Fruit fly (Drosophila melanogaster) whole organism, embryonic: Measurements from ENCODE around the gene CG13077.

Experiments
- BEAF-32 ChIP-seq: fragments of 200-800 bp; sonication (Bioruptor generic); optimal IDR thresholded peaks from 3 replicates; lab custom pipeline; 2017; ENCODE audit warnings: missing biosample characterization, missing genetic modification characterization, mild to moderate bottlenecking, moderate library complexity, missing genetic modification reagents
- Bdp1 ChIP-seq: fragments of 200-800 bp; sonication (Bioruptor generic); optimal IDR thresholded peaks from 3 replicates; lab custom pipeline; 2016; ENCODE audit warnings: missing biosample characterization, missing genetic modification characterization
- CG11560 ChIP-seq: fragments of 200-800 bp; sonication (Bioruptor generic); IDR thresholded peaks from 3 replicates; pipeline ENCODE4 v1.3.6; 2022; ENCODE audit warnings: missing biosample characterization, missing genetic modification characterization
- CG14965 ChIP-seq: fragments of 200-800 bp; sonication (Bioruptor generic); optimal IDR thresholded peaks from 2 replicates; lab custom pipeline; 2016; ENCODE audit warnings: missing biosample characterization, missing genetic modification characterization, borderline replicate concordance
- CG15479 ChIP-seq: fragments of 200-800 bp; sonication (Bioruptor generic); optimal IDR thresholded peaks from 3 replicates; lab custom pipeline; 2019; ENCODE audit warnings: missing biosample characterization, mild to moderate bottlenecking, missing genetic modification characterization, moderate library complexity
- CG15514 ChIP-seq: fragments of 200-800 bp; sonication (Bioruptor generic); optimal IDR thresholded peaks from 3 replicates; lab custom pipeline; 2017; ENCODE audit warnings: missing biosample characterization, missing genetic modification characterization, mild to moderate bottlenecking, moderate library complexity, missing genetic modification reagents
- CG1602 ChIP-seq: fragments of 200-800 bp; sonication (Bioruptor generic); optimal IDR thresholded peaks from 3 replicates; lab custom pipeline; 2016; ENCODE audit warnings: missing biosample characterization, missing genetic modification characterization
- CG16863 ChIP-seq: fragments of 200-800 bp; sonication (Bioruptor generic); optimal IDR thresholded peaks from 3 replicates; lab custom pipeline; 2016; ENCODE audit warnings: missing biosample characterization, missing genetic modification characterization
- CG17361 ChIP-seq: fragments of 200-800 bp; sonication (Bioruptor generic); IDR thresholded peaks from 3 replicates; pipeline ENCODE4 v1.3.6; 2022; ENCODE audit warnings: missing biosample characterization, missing genetic modification characterization
- CG1832 ChIP-seq: fragments of 200-800 bp; sonication (Bioruptor generic); optimal IDR thresholded peaks from 2 replicates; lab custom pipeline; 2017; ENCODE audit warnings: missing biosample characterization, mild to moderate bottlenecking, missing genetic modification characterization, inconsistent platforms
- CG18764 ChIP-seq: fragments of 200-800 bp; sonication (Bioruptor generic); optimal IDR thresholded peaks from 3 replicates; lab custom pipeline; 2016; ENCODE audit warnings: missing biosample characterization, missing genetic modification characterization
- CG2199 ChIP-seq: fragments of 200-800 bp; sonication (Bioruptor generic); IDR thresholded peaks from 3 replicates; pipeline ENCODE4 v1.3.6; 2022; ENCODE audit warnings: missing biosample characterization, missing genetic modification characterization
- CG2875 ChIP-seq: fragments of 200-800 bp; sonication (Bioruptor generic); optimal IDR thresholded peaks from 2 replicates; lab custom pipeline; 2017; ENCODE audit warnings: missing biosample characterization, mild to moderate bottlenecking, missing genetic modification characterization, missing genetic modification reagents
- CG32532 ChIP-seq: fragments of 200-800 bp; sonication (Bioruptor generic); IDR thresholded peaks from 2 replicates; pipeline ENCODE4 v1.3.6; 2022; ENCODE audit warnings: missing biosample characterization, missing genetic modification characterization
- CG3838 ChIP-seq: fragments of 200-800 bp; sonication (Bioruptor generic); optimal IDR thresholded peaks from 3 replicates; lab custom pipeline; 2016; ENCODE audit warnings: missing biosample characterization, missing genetic modification characterization
- CG4730 ChIP-seq: fragments of 200-800 bp; sonication (Bioruptor generic); IDR thresholded peaks from 2 replicates; pipeline ENCODE4 v1.3.6; 2022; ENCODE audit warnings: missing biosample characterization, missing genetic modification characterization
- CG7786 ChIP-seq: fragments of 200-800 bp; sonication (Bioruptor generic); optimal IDR thresholded peaks from 2 replicates; lab custom pipeline; 2016; ENCODE audit warnings: missing biosample characterization, missing genetic modification characterization
- CrebB ChIP-seq: fragments of 200-800 bp; sonication (Bioruptor generic); optimal IDR thresholded peaks from 3 replicates; lab custom pipeline; 2018; ENCODE audit warnings: missing biosample characterization, mild to moderate bottlenecking, missing genetic modification characterization
- D19A ChIP-seq: fragments of 200-800 bp; optimal IDR thresholded peaks from 3 replicates; lab custom pipeline; 2019; ENCODE audit warnings: missing biosample characterization, mild to moderate bottlenecking, missing genetic modification characterization, moderate library complexity
- Dip3 ChIP-seq: fragments of 200-800 bp; sonication (Bioruptor generic); optimal IDR thresholded peaks from 3 replicates; lab custom pipeline; 2016; ENCODE audit warnings: missing biosample characterization, missing genetic modification characterization
- Hsf ChIP-seq: fragments of 200-800 bp; sonication (Bioruptor generic); optimal IDR thresholded peaks from 3 replicates; lab custom pipeline; 2016; ENCODE audit warnings: missing biosample characterization, missing genetic modification characterization
- Nf-YA ChIP-seq: fragments of 200-800 bp; sonication (Bioruptor generic); IDR thresholded peaks from 2 replicates; pipeline ENCODE4 v1.3.6; 2022; ENCODE audit warnings: missing biosample characterization, missing genetic modification characterization
- Optix ChIP-seq: fragments of 200-800 bp; sonication (Bioruptor generic); IDR thresholded peaks from 3 replicates; pipeline ENCODE4 v1.3.6; 2022; ENCODE audit warnings: missing biosample characterization, missing genetic modification characterization
- Pdp1 ChIP-seq, 2 experiments: fragments of 200-800 bp; sonication (Bioruptor generic); optimal IDR thresholded peaks; 3 replicates each; lab custom pipeline; 2016; ENCODE audit warnings: missing biosample characterization in 2 of 2, missing genetic modification characterization in 2 of 2, mild to moderate bottlenecking in 1 of 2, moderate library complexity in 1 of 2
- Sox102F ChIP-seq: fragments of 200-800 bp; sonication (Bioruptor generic); optimal IDR thresholded peaks from 2 replicates; lab custom pipeline; 2018; ENCODE audit warnings: missing biosample characterization, mild to moderate bottlenecking, missing genetic modification characterization, moderate library complexity
- Spps ChIP-seq: fragments of 200-800 bp; sonication (Bioruptor generic); optimal IDR thresholded peaks from 2 replicates; lab custom pipeline; 2018; ENCODE audit warnings: missing biosample characterization, mild to moderate bottlenecking, missing genetic modification characterization
- Taf1 ChIP-seq: fragments of 200-800 bp; sonication (Bioruptor generic); IDR thresholded peaks from 2 replicates; pipeline ENCODE4 v1.3.6; 2022; ENCODE audit warnings: missing biosample characterization, missing genetic modification characterization
- ase ChIP-seq: fragments of 200-800 bp; sonication (Bioruptor generic); IDR thresholded peaks from 3 replicates; pipeline ENCODE4 v1.3.6; 2022; ENCODE audit warnings: missing biosample characterization, missing genetic modification characterization
- chm ChIP-seq: fragments of 200-800 bp; sonication (Bioruptor generic); IDR thresholded peaks from 2 replicates; pipeline ENCODE4 v1.3.6; 2022; ENCODE audit warnings: missing biosample characterization, missing genetic modification characterization
- chn ChIP-seq: fragments of 200-800 bp; sonication (Bioruptor generic); optimal IDR thresholded peaks from 2 replicates; lab custom pipeline; 2016; ENCODE audit warnings: missing biosample characterization, missing genetic modification characterization
- dati ChIP-seq: fragments of 200-800 bp; sonication (Bioruptor generic); IDR thresholded peaks from 2 replicates; pipeline ENCODE4 v1.3.6; 2022; ENCODE audit warnings: missing biosample characterization, missing genetic modification characterization
- dysf ChIP-seq: fragments of 200-800 bp; sonication (Bioruptor generic); IDR thresholded peaks from 3 replicates; pipeline ENCODE4 v1.3.6; 2022; ENCODE audit warnings: missing biosample characterization, missing genetic modification characterization
- grau ChIP-seq: fragments of 200-800 bp; optimal IDR thresholded peaks from 3 replicates; lab custom pipeline; 2019; ENCODE audit warnings: missing biosample characterization, mild to moderate bottlenecking, missing genetic modification characterization, moderate library complexity
- hbn ChIP-seq: fragments of 200-800 bp; sonication (Bioruptor generic); IDR thresholded peaks from 2 replicates; pipeline ENCODE4 v1.3.6; 2022; ENCODE audit warnings: missing biosample characterization, missing genetic modification characterization; ENCODE audit not compliant: partially characterized antibody
- ken ChIP-seq: fragments of 200-800 bp; sonication (Bioruptor generic); IDR thresholded peaks from 3 replicates; pipeline ENCODE4 v1.3.6; 2022; ENCODE audit warnings: missing biosample characterization, missing genetic modification characterization
- lab ChIP-seq: fragments of 200-800 bp; sonication (Bioruptor generic); optimal IDR thresholded peaks from 3 replicates; lab custom pipeline; 2017; ENCODE audit warnings: missing biosample characterization, missing genetic modification characterization, mild to moderate bottlenecking, moderate library complexity, missing genetic modification reagents
- lola ChIP-seq, 3 experiments: fragments of >200 bp in 2 of 3; fragments of 200-800 bp in 1 of 3; sonication (Bioruptor generic) in 1 of 3; optimal IDR thresholded peaks; 2 replicates each; lab custom pipeline; 2017 to 2019; ENCODE audit warnings: missing biosample characterization in 3 of 3, missing genetic modification characterization in 3 of 3, mild to moderate bottlenecking in 1 of 3, moderate library complexity in 1 of 3
- luna ChIP-seq: fragments of 200-800 bp; sonication (Bioruptor generic); optimal IDR thresholded peaks from 2 replicates; lab custom pipeline; 2016; ENCODE audit warnings: missing biosample characterization, missing genetic modification characterization
- mirr ChIP-seq: fragments of 200-800 bp; sonication (Bioruptor generic); optimal IDR thresholded peaks from 3 replicates; lab custom pipeline; 2018; ENCODE audit warnings: missing biosample characterization, mild to moderate bottlenecking, missing genetic modification characterization
- p53 ChIP-seq: fragments of 200-800 bp; sonication (Bioruptor generic); optimal IDR thresholded peaks from 2 replicates; lab custom pipeline; 2016; ENCODE audit warnings: missing biosample characterization, missing genetic modification characterization
- schlank ChIP-seq: fragments of 200-800 bp; sonication (Bioruptor generic); optimal IDR thresholded peaks from 2 replicates; lab custom pipeline; 2018; ENCODE audit warnings: missing biosample characterization, mild to moderate bottlenecking, missing genetic modification characterization
- scrt ChIP-seq: fragments of 200-800 bp; sonication (Bioruptor generic); optimal IDR thresholded peaks from 2 replicates; lab custom pipeline; 2018; ENCODE audit warnings: missing biosample characterization, mild to moderate bottlenecking, missing genetic modification characterization, moderate library complexity
- tap ChIP-seq: fragments of 200-800 bp; optimal IDR thresholded peaks from 3 replicates; lab custom pipeline; 2019; ENCODE audit warnings: missing biosample characterization, mild to moderate bottlenecking, missing genetic modification characterization, moderate library complexity
- tgo ChIP-seq: fragments of 200-800 bp; sonication (Bioruptor generic); IDR thresholded peaks from 3 replicates; pipeline ENCODE4 v1.3.6; 2022; ENCODE audit warnings: missing biosample characterization, missing genetic modification characterization
- twi ChIP-seq: fragments of 200-800 bp; optimal IDR thresholded peaks from 2 replicates; lab custom pipeline; 2019; ENCODE audit warnings: missing biosample characterization, mild to moderate bottlenecking, missing genetic modification characterization, moderate library complexity
- wek ChIP-seq: fragments of 200-800 bp; sonication (Bioruptor generic); optimal IDR thresholded peaks from 3 replicates; lab custom pipeline; 2018; ENCODE audit warnings: missing biosample characterization, mild to moderate bottlenecking, missing genetic modification characterization, moderate library complexity
- z ChIP-seq: fragments of 200-800 bp; sonication (Bioruptor generic); IDR thresholded peaks from 3 replicates; pipeline ENCODE4 v1.3.6; 2022; ENCODE audit warnings: missing biosample characterization, missing genetic modification characterization
- zfh1 ChIP-seq: fragments of 200-800 bp; sonication (Bioruptor generic); IDR thresholded peaks from 3 replicates; pipeline ENCODE4 v1.3.6; 2022; ENCODE audit warnings: missing biosample characterization, missing genetic modification characterization

Gene CG13077

DNA sequence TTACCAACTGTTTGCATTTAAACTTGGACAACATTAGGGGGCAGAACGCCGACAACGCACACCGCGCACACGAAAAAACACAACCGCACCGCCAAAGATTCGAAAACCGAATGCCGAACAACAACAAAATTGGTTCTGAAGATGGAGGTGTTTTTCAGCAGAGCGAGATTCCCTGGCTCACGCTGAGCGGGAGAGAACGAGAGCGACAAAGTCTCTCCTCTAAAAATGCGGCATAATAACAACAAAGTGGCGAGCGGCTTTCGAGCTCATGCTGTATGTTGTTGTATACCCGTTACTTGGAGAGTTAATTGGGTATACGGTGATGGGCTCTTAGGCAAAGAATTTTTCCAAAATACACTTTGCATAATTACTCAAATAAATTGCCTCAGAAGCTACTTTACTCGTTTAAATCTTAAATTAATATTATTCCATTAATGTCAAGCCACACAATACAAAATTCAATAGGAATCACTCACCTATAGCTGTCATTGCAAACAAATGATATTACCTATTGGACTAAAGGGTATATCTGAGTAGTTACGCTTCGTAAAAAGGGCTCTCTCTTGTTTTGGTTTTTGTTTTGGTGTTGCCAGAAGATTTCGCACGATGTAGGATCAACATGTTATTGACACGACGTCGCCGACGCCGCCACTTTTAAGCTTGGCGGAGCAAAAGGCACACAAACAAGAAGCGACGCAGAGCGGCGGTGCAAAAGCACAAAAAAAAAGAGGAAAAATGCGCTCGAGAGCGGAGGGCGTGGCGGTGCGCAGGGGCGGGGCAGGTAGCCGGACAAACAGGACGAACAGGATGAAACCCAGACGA is 7.0 kb downstream of the CG13077 start (continued):
- TF ChIP-seq chn (GFP tag; lab: Kevin White, UChicago) (peak; percentile 46), CG18764 (GFP tag; lab: Kevin White, UChicago) (peak; percentile 23), schlank (tag; lab: Kevin White, UChicago) (peak; percentile 55), zfh1 (GFP tag; lab: Robert Waterston, UW) (peak; percentile 64; the same call in 2 of the 3 replicates), luna (GFP tag; lab: Kevin White, UChicago) (no peak), Spps (tag; lab: Kevin White, UChicago) (peak; percentile 44), scrt (peak; percentile 78), CG15514 (GFP tag; lab: Kevin White, UChicago) (peak; percentile 66), Bdp1 (GFP tag; lab: Kevin White, UChicago) (peak; percentile 66), CG11560 (tag; lab: Robert Waterston, UW) (no peak), dysf (GFP tag; lab: Robert Waterston, UW) (peak; percentile 75), grau (peak; percentile 77), CG2199 (GFP tag; lab: Robert Waterston, UW) (0 out of 3 replicates have a peak, but pooled peaks have one; percentile 15), tgo (GFP tag; lab: Robert Waterston, UW) (peak; percentile 62; the same call in 2 of the 3 replicates), CrebB (peak; percentile 72), CG15479 (no peak), tap (tag; lab: Kevin White, UChicago) (peak; percentile 43), Dip3 (GFP tag; lab: Kevin White, UChicago) (peak; percentile 60), CG3838 (GFP tag; lab: Kevin White, UChicago) (no peak), p53 (GFP tag; lab: Kevin White, UChicago) (no peak), Pdp1 (GFP tag; optimal IDR thresholded peaks at IDR 0.05; lab: Kevin White, UChicago) (peak; percentile 58 to 72), z (GFP tag; lab: Robert Waterston, UW) (peak; percentile 63; the same call in 2 of the 3 replicates), Optix (no peak), chm (GFP tag; lab: Robert Waterston, UW) (peak; percentile 53; the same call in 1 of the 2 replicates), CG14965 (GFP tag; lab: Kevin White, UChicago) (no peak), CG32532 (GFP tag; lab: Robert Waterston, UW) (peak; percentile 65), CG2875 (GFP tag; lab: Kevin White, UChicago) (peak; percentile 19), Sox102F (GFP tag; lab: Kevin White, UChicago) (peak; percentile 65), ken (peak; percentile 28; the same call in 1 of the 3 replicates), CG4730 (GFP tag; lab: Robert Waterston, UW) (0 out of 2 replicates have a peak, but pooled peaks have one; percentile 12), ase (GFP tag; lab: Robert Waterston, UW) (0 out of 3 replicates have a peak, but pooled peaks have one; percentile 14), Nf-YA (no peak), CG17361 (GFP tag; lab: Robert Waterston, UW) (peak; percentile 62), BEAF-32 (no peak), mirr (GFP tag; lab: Kevin White, UChicago) (peak; percentile 29), D19A (tag; lab: Kevin White, UChicago) (peak; percentile 84), Taf1 (GFP tag; lab: Robert Waterston, UW) (0 out of 2 replicates have a peak, but pooled peaks have one; percentile 28), CG1832 (GFP tag; lab: Kevin White, UChicago) (no peak), CG16863 (GFP tag; lab: Kevin White, UChicago) (peak; percentile 27), hbn (no peak), lab (GFP tag; lab: Kevin White, UChicago) (peak; percentile 81), CG7786 (GFP tag; lab: Kevin White, UChicago) (peak; percentile 54), dati (GFP tag; lab: Robert Waterston, UW) (no peak), wek (GFP tag; lab: Kevin White, UChicago) (no peak), lola (GFP tag; optimal IDR thresholded peaks at IDR 0.05; lab: Kevin White, UChicago) (peak in 1 of 3 experiments; percentile 46), Hsf (GFP tag; lab: Kevin White, UChicago) (peak; percentile 66), CG1602 (peak; percentile 49), twi (tag; lab: Kevin White, UChicago) (peak; percentile 66)
